Fruit fly (Drosophila melanogaster): ENCODE results near the gene CG43999.

The CG43999 gene

dm6 chr3R:23958091-23958838 lies 29.5 kb upstream of the CG43999 start, which contains the start of the genes GluProRS and AP-1sigma (continued):
- TF ChIP-seq CG8119 (GFP tag; IDR thresholded peaks at IDR 0.05) (peak; percentile 90), Smox (GFP tag; optimal IDR thresholded peaks at IDR 0.05) (peak; percentile 88), pdm3 (GFP tag; optimal IDR thresholded peaks at IDR 0.05) (peak; percentile 90), CG32006 (GFP tag; optimal IDR thresholded peaks at IDR 0.05) (peak; percentile 85), svp (GFP tag) (peak; percentile 93), Sox102F (GFP tag; optimal IDR thresholded peaks at IDR 0.05) (peak; percentile 82), ss (GFP tag; optimal IDR thresholded peaks at IDR 0.05) (peak; percentile 20 to 65), topi (GFP tag; optimal IDR thresholded peaks at IDR 0.05) (peak; percentile 87), Sox14 (GFP tag; optimal IDR thresholded peaks at IDR 0.05) (peak; percentile 88), CG6808 (GFP tag; optimal IDR thresholded peaks at IDR 0.05) (peak; percentile 67), Blimp-1 (GFP tag; optimal IDR thresholded peaks at IDR 0.05) (peak; percentile 60), eg (GFP tag; IDR thresholded peaks at IDR 0.05) (peak; percentile 97), Sox15 (GFP tag; optimal IDR thresholded peaks at IDR 0.05) (peak; percentile 81), acj6 (GFP tag; optimal IDR thresholded peaks at IDR 0.05) (peak; percentile 91), Ets21C (GFP tag; optimal IDR thresholded peaks at IDR 0.05) (peak; percentile 87), CG3919 (GFP tag; optimal IDR thresholded peaks at IDR 0.05) (peak; percentile 87), esn (GFP tag; optimal IDR thresholded peaks at IDR 0.05) (peak; percentile 93), lz (GFP tag; optimal IDR thresholded peaks at IDR 0.05) (peak; percentile 92), CG7368 (GFP tag; optimal IDR thresholded peaks at IDR 0.05) (peak; percentile 76), spab (GFP tag; optimal IDR thresholded peaks at IDR 0.05) (peak; percentile 58), CG3032 (tag; optimal IDR thresholded peaks at IDR 0.05) (peak; percentile 86), Lpt (GFP tag; optimal IDR thresholded peaks at IDR 0.05) (peak; percentile 62), CG15336 (GFP tag; IDR thresholded peaks at IDR 0.05) (peak; percentile 90), CG8632 (GFP tag; optimal IDR thresholded peaks at IDR 0.05) (peak; percentile 63), fd85E (GFP tag; optimal IDR thresholded peaks at IDR 0.05) (peak; percentile 50), CG6163 (GFP tag; IDR thresholded peaks at IDR 0.05) (peak; percentile 94), CG6854 (GFP tag; optimal IDR thresholded peaks at IDR 0.05) (no peak)

DNA sequence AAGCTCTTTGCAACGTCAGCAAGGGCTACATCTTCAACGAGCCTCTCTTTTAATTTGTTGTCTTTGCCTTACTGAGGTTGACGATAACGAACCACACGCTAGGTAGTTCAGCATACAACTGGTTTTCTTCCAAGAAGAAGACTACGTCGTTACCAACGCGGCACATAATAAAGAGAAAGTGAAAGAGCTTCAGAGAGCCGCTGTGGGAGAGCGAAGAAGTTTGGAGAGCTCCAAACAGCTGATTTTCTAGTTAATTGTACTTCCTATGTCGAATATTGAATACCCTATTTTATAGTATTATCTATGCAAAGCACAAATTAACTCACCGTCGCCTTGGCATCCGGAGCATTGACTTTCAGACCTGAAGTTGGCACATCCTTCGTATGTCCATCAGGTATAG lies 26.6 kb upstream of the CG43999 start:
- TF ChIP-seq CG6276 (GFP tag; optimal IDR thresholded peaks at IDR 0.05) (no peak), Sox14 (GFP tag; optimal IDR thresholded peaks at IDR 0.05) (no peak), CG32006 (GFP tag; optimal IDR thresholded peaks at IDR 0.05) (no peak), CG34406 (GFP tag; optimal IDR thresholded peaks at IDR 0.05) (no peak), CG3919 (GFP tag; optimal IDR thresholded peaks at IDR 0.05) (peak; percentile 41), fd59A (GFP tag; optimal IDR thresholded peaks at IDR 0.05) (no peak), CG11902 (GFP tag; optimal IDR thresholded peaks at IDR 0.05) (no peak), eg (GFP tag; IDR thresholded peaks at IDR 0.05) (peak; percentile 17; the same call in 1 of the 3 replicates), CG8319 (GFP tag; optimal IDR thresholded peaks at IDR 0.05) (no peak), CG10669 (GFP tag; optimal IDR thresholded peaks at IDR 0.05) (no peak), salr (GFP tag; optimal IDR thresholded peaks at IDR 0.05) (no peak), CG9139 (GFP tag; optimal IDR thresholded peaks at IDR 0.05) (no peak), CG6854 (GFP tag; optimal IDR thresholded peaks at IDR 0.05) (peak; percentile 56), Met (GFP tag; optimal IDR thresholded peaks at IDR 0.05) (no peak), dsx (GFP tag; optimal IDR thresholded peaks at IDR 0.05; ENCODE audit: poor library complexity, severe bottlenecking) (peak; percentile 57), esn (GFP tag; optimal IDR thresholded peaks at IDR 0.05) (peak; percentile 23), CG3032 (tag; optimal IDR thresholded peaks at IDR 0.05) (no peak), net (GFP tag; optimal IDR thresholded peaks at IDR 0.05) (no peak), CG8119 (GFP tag; IDR thresholded peaks at IDR 0.05) (peak; percentile 29; the same call in 1 of the 3 replicates), acj6 (GFP tag; optimal IDR thresholded peaks at IDR 0.05) (no peak), cyc (GFP tag; optimal IDR thresholded peaks at IDR 0.05) (no peak), CG6163 (GFP tag; IDR thresholded peaks at IDR 0.05) (peak; percentile 41; the same call in 1 of the 3 replicates), Hr4 (GFP tag; optimal IDR thresholded peaks at IDR 0.05) (no peak), Ets21C (GFP tag; optimal IDR thresholded peaks at IDR 0.05) (no peak), fkh (GFP tag; optimal IDR thresholded peaks at IDR 0.05) (no peak), CG11294 (GFP tag; IDR thresholded peaks at IDR 0.05) (no peak), Eip93F (GFP tag; optimal IDR thresholded peaks at IDR 0.05) (no peak), lz (GFP tag; optimal IDR thresholded peaks at IDR 0.05) (no peak), spab (GFP tag; optimal IDR thresholded peaks at IDR 0.05) (no peak), pdm3 (GFP tag; optimal IDR thresholded peaks at IDR 0.05) (no peak), topi (GFP tag; optimal IDR thresholded peaks at IDR 0.05) (peak; percentile 21), Sox102F (GFP tag; optimal IDR thresholded peaks at IDR 0.05) (peak; percentile 17), Hr39 (GFP tag; optimal IDR thresholded peaks at IDR 0.05) (no peak), CG6808 (GFP tag; optimal IDR thresholded peaks at IDR 0.05) (no peak), CG10631 (GFP tag; optimal IDR thresholded peaks at IDR 0.05) (no peak), fd85E (GFP tag; optimal IDR thresholded peaks at IDR 0.05) (no peak), Eip75B (GFP tag; optimal IDR thresholded peaks at IDR 0.05) (peak; percentile 30)
